Worm (Caenorhabditis elegans) whole organism, late embryonic: ENCODE results near the gene K05F1.1.

Experiments
- C08G9.2 ChIP-seq: sonication (generic microtip); optimal IDR thresholded peaks from 2 replicates; lab custom pipeline; 2016; ENCODE audit warnings: mild to moderate bottlenecking, missing genetic modification characterization, moderate library complexity, missing compliant biosample characterization
- C38D4.7 ChIP-seq: fragments of 200-800 bp; sonication (Bioruptor generic); optimal IDR thresholded peaks from 2 replicates; lab custom pipeline; 2018; ENCODE audit warnings: mild to moderate bottlenecking, missing genetic modification characterization, moderate library complexity, missing compliant biosample characterization
- F13H6.1 ChIP-seq: sonication (generic microtip); optimal IDR thresholded peaks from 2 replicates; lab custom pipeline; 2016; ENCODE audit warnings: missing genetic modification characterization, missing compliant biosample characterization
- K09A11.1 ChIP-seq: sonication (generic microtip); optimal IDR thresholded peaks from 2 replicates; lab custom pipeline; 2017; ENCODE audit warnings: antibody characterized with exemption, mild to moderate bottlenecking, missing genetic modification characterization, missing compliant biosample characterization; ENCODE audit not compliant: insufficient read depth
- ama-1 ChIP-seq: fragments of 150-350 bp; optimal IDR thresholded peaks from 2 replicates; lab custom pipeline; 2014
- ceh-2 ChIP-seq: sonication (generic microtip); optimal IDR thresholded peaks from 2 replicates; lab custom pipeline; 2016; ENCODE audit warnings: missing genotype, missing genetic modification characterization, missing compliant biosample characterization
- ceh-24 ChIP-seq: sonication (generic microtip); optimal IDR thresholded peaks from 2 replicates; lab custom pipeline; 2016; ENCODE audit warnings: mild to moderate bottlenecking, missing genetic modification characterization, missing compliant biosample characterization
- ceh-45 ChIP-seq: fragments of 200-800 bp; sonication (Bioruptor generic); IDR thresholded peaks from 2 replicates; pipeline ENCODE4 v1.3.6; 2022; ENCODE audit warnings: missing genetic modification reagents, missing genetic modification characterization, missing compliant biosample characterization
- ceh-48 ChIP-seq: sonication (generic microtip); optimal IDR thresholded peaks from 2 replicates; lab custom pipeline; 2016; ENCODE audit warnings: missing genetic modification characterization, inconsistent platforms, missing compliant biosample characterization
- che-1 ChIP-seq: sonication (generic microtip); optimal IDR thresholded peaks from 2 replicates; lab custom pipeline; 2016; ENCODE audit warnings: mild to moderate bottlenecking, missing genetic modification characterization, missing compliant biosample characterization
- dve-1 ChIP-seq: sonication (generic microtip); optimal IDR thresholded peaks from 2 replicates; lab custom pipeline; 2017; ENCODE audit warnings: antibody characterized with exemption, mild to moderate bottlenecking, missing genetic modification characterization, missing compliant biosample characterization
- elt-4 ChIP-seq: sonication (generic microtip); optimal IDR thresholded peaks from 2 replicates; lab custom pipeline; 2016; ENCODE audit warnings: missing genetic modification characterization, missing compliant biosample characterization
- ets-4 ChIP-seq: sonication (generic microtip); optimal IDR thresholded peaks from 2 replicates; lab custom pipeline; 2016; ENCODE audit warnings: missing genetic modification characterization, missing compliant biosample characterization
- fkh-6 ChIP-seq: sonication (generic microtip); optimal IDR thresholded peaks from 2 replicates; lab custom pipeline; 2016; ENCODE audit warnings: missing genetic modification characterization, missing compliant biosample characterization
- gmeb-2 ChIP-seq: sonication (generic microtip); optimal IDR thresholded peaks from 2 replicates; lab custom pipeline; 2016; ENCODE audit warnings: missing genetic modification characterization, inconsistent platforms, missing compliant biosample characterization
- hlh-15 ChIP-seq: sonication (generic microtip); optimal IDR thresholded peaks from 2 replicates; lab custom pipeline; 2016; ENCODE audit warnings: missing genetic modification characterization, missing compliant biosample characterization
- hlh-30 ChIP-seq: sonication (generic microtip); optimal IDR thresholded peaks from 2 replicates; lab custom pipeline; 2017; ENCODE audit warnings: antibody characterized with exemption, missing genetic modification characterization, missing compliant biosample characterization; ENCODE audit not compliant: insufficient read depth
- hlh-8 ChIP-seq: sonication (generic microtip); optimal IDR thresholded peaks from 2 replicates; lab custom pipeline; 2016; ENCODE audit warnings: missing genotype, missing genetic modification characterization, missing compliant biosample characterization
- lim-6 ChIP-seq: sonication (generic microtip); optimal IDR thresholded peaks from 2 replicates; lab custom pipeline; 2016; ENCODE audit warnings: missing genetic modification characterization, missing compliant biosample characterization
- mec-3 ChIP-seq: sonication (generic microtip); optimal IDR thresholded peaks from 2 replicates; lab custom pipeline; 2016; ENCODE audit warnings: borderline replicate concordance, missing genetic modification characterization, missing compliant biosample characterization
- nfya-1 ChIP-seq: sonication (generic microtip); optimal IDR thresholded peaks from 2 replicates; lab custom pipeline; 2017; ENCODE audit warnings: missing genetic modification characterization, mild to moderate bottlenecking, missing compliant biosample characterization, antibody characterized with exemption, moderate library complexity
- pha-2 ChIP-seq: sonication (generic microtip); optimal IDR thresholded peaks from 2 replicates; lab custom pipeline; 2017; ENCODE audit warnings: mild to moderate bottlenecking, missing genetic modification characterization, missing compliant biosample characterization
- pha-4 ChIP-seq: fragments of 150-350 bp; optimal IDR thresholded peaks from 2 replicates; lab custom pipeline; 2018; ENCODE audit warnings: missing biosample characterization, missing genetic modification reagents, missing genetic modification characterization
- sdc-2 ChIP-seq: sonication (generic microtip); optimal IDR thresholded peaks from 2 replicates; lab custom pipeline; 2016; ENCODE audit warnings: missing genotype, missing genetic modification characterization, missing compliant biosample characterization
- sox-2 ChIP-seq: fragments of 200-800 bp; sonication (Bioruptor generic); IDR thresholded peaks from 2 replicates; pipeline ENCODE4 v1.3.6; 2022; ENCODE audit warnings: missing genetic modification reagents, missing genetic modification characterization, missing compliant biosample characterization
- syd-9 ChIP-seq: sonication (generic microtip); optimal IDR thresholded peaks from 2 replicates; lab custom pipeline; 2016; ENCODE audit warnings: mild to moderate bottlenecking, missing genetic modification characterization, moderate library complexity, missing compliant biosample characterization
- tbx-2 ChIP-seq: sonication (generic microtip); optimal IDR thresholded peaks from 2 replicates; lab custom pipeline; 2016; ENCODE audit warnings: missing genetic modification characterization, missing compliant biosample characterization
- unc-3 ChIP-seq, 2 experiments: fragments of 200-800 bp in 1 of 2; sonication (Bioruptor generic) in 1 of 2; sonication (generic microtip) in 1 of 2; conservative IDR thresholded peaks in 1 of 2; optimal IDR thresholded peaks in 1 of 2; 2 replicates each; pipeline versions ENCODE4 v1.3.6 to Lab custom; 2016 to 2022; ENCODE audit warnings: missing compliant biosample characterization in 2 of 2, missing genetic modification characterization in 2 of 2, missing genetic modification reagents in 1 of 2
- unc-55 ChIP-seq: sonication (generic microtip); optimal IDR thresholded peaks from 2 replicates; lab custom pipeline; 2017; ENCODE audit warnings: missing biosample characterization, missing genetic modification reagents, missing genetic modification characterization
- ztf-16 ChIP-seq: sonication (generic microtip); optimal IDR thresholded peaks from 2 replicates; lab custom pipeline; 2017; ENCODE audit warnings: missing genetic modification characterization, missing compliant biosample characterization

K05F1.1 gene

DNA sequence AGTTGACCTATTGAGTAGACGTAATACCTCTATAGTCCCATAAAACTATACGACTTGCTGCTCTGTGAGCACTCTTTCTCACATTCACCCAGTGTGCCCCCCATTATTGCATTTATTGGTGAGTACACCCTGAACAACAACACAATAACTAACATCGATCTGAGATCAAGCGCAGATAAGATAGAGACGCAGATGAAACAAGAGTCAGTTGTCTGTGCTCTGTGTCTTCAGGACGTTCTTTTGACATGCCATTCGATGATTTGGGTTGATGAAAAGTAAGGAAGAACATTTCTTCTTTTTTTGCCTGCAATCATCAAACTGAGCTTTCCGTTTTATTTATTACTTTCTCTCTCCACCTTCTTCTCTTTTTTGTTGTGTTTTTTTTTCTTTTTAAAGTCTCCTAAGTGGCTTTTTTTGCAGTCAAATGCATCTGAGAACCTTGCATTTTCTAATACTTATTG is 10.8 kb upstream of the K05F1.1 start, which contains the start of gene lect-2:
TSS of gene lect-2 (plus strand) at position 411 of the 461 bp plus-strand sequence.
- TF ChIP-seq unc-55 (GFP tag; lab: Kevin White, UChicago) (peak; percentile 35), K09A11.1 (no peak)

ce11 chrII:5792490-5792889 is 8.7 kb upstream of the K05F1.1 start, which contains the start of gene K05F1.14:
TSS of gene K05F1.14 (minus strand) at chrII:5792590.
- TF ChIP-seq ets-4: no peak
- TF ChIP-seq hlh-8 (tag; lab: Kevin White, UChicago): no peak
- no peak for TF ChIP-seq hlh-30 (tag; lab: Kevin White, UChicago)
- TF ChIP-seq ceh-48 (tag; lab: Kevin White, UChicago): no peak
- TF ChIP-seq pha-2 (tag; lab: Kevin White, UChicago): no peak
- no peak for TF ChIP-seq ceh-2 (tag; lab: Kevin White, UChicago)
- no peak for TF ChIP-seq C38D4.7
- TF ChIP-seq unc-55 (GFP tag; lab: Kevin White, UChicago): no peak
- no peak for TF ChIP-seq gmeb-2
- no peak for TF ChIP-seq elt-4 (tag; lab: Kevin White, UChicago)
- no peak for TF ChIP-seq unc-3 (GFP tag; conservative IDR thresholded peaks at IDR 0.05; lab: Robert Waterston, UW)
- TF ChIP-seq unc-3 (tag; optimal IDR thresholded peaks at IDR 0.05; lab: Kevin White, UChicago): no peak
- no peak for TF ChIP-seq fkh-6 (tag; lab: Kevin White, UChicago)

ce11 chrII:5794195-5794594 is 7.0 kb upstream of the K05F1.1 start, which contains the start of gene acdh-8:
TSS of gene acdh-8 (plus strand) at chrII:5794495.
- TF ChIP-seq ama-1 (no peak), nfya-1 (tag; lab: Kevin White, UChicago) (no peak), sdc-2 (no peak), lim-6 (no peak), dve-1 (tag; lab: Kevin White, UChicago) (no peak), C38D4.7 (no peak), ceh-24 (no peak), ceh-45 (GFP tag; lab: Robert Waterston, UW) (no peak)

- TF ChIP-seq pha-4 (tag; lab: Kevin White, UChicago): no peak
- no peak for TF ChIP-seq ztf-16 (tag; lab: Kevin White, UChicago)
- no peak for TF ChIP-seq ceh-24
- TF ChIP-seq mec-3 (tag; lab: Kevin White, UChicago): no peak
Observed at ce11 chrII:5797348-5797977, 3.7 kb upstream of the K05F1.1 start, which contains the start of the genes msp-63 and msp-142. TSS of gene msp-63 (minus strand) at chrII:5797448. TSS of gene msp-142 (plus strand) at chrII:5797927.

DNA sequence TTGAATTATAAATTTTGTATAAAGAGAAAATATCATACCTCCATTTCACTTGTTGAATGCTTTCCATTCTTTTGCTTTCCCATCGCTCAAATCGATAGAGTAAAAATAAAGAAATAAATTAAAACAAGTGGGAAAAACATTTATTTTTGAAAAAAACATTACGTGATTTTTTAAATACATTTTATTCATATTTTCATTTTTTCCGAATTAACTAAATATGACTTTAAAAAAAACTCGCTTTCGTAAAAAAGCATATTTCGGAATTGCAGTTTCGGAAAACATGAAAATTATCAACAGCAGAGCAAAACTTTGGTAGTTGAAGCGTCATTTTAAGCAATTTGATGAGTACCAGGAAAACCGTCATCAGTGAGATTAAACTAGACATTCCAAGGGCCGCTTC is 1.6 kb upstream of the K05F1.1 start, which contains the start of gene K05F1.8:
TSS of gene K05F1.8 (minus strand) at position 101 of the 400 bp plus-strand sequence.
- no peak for TF ChIP-seq tbx-2 (tag; lab: Kevin White, UChicago)
- no peak for TF ChIP-seq mec-3 (tag; lab: Kevin White, UChicago)
- no peak for TF ChIP-seq sox-2
- TF ChIP-seq fkh-6 (tag; lab: Kevin White, UChicago): no peak
- no peak for TF ChIP-seq ztf-16 (tag; lab: Kevin White, UChicago)
- no peak for TF ChIP-seq syd-9 (tag; lab: Kevin White, UChicago)
- no peak for TF ChIP-seq K09A11.1
- TF ChIP-seq ets-4: no peak
- no peak for TF ChIP-seq F13H6.1 (tag; lab: Kevin White, UChicago)
- TF ChIP-seq pha-2 (tag; lab: Kevin White, UChicago): no peak
- TF ChIP-seq C08G9.2: no peak
- no peak for TF ChIP-seq nfya-1 (tag; lab: Kevin White, UChicago)
- no peak for TF ChIP-seq che-1
- TF ChIP-seq ceh-48 (tag; lab: Kevin White, UChicago): no peak
- TF ChIP-seq hlh-15 (tag; lab: Kevin White, UChicago): no peak
